Fruit fly (Drosophila melanogaster): Measurements from ENCODE around the gene CG31917.

The CG31917 gene

DNA sequence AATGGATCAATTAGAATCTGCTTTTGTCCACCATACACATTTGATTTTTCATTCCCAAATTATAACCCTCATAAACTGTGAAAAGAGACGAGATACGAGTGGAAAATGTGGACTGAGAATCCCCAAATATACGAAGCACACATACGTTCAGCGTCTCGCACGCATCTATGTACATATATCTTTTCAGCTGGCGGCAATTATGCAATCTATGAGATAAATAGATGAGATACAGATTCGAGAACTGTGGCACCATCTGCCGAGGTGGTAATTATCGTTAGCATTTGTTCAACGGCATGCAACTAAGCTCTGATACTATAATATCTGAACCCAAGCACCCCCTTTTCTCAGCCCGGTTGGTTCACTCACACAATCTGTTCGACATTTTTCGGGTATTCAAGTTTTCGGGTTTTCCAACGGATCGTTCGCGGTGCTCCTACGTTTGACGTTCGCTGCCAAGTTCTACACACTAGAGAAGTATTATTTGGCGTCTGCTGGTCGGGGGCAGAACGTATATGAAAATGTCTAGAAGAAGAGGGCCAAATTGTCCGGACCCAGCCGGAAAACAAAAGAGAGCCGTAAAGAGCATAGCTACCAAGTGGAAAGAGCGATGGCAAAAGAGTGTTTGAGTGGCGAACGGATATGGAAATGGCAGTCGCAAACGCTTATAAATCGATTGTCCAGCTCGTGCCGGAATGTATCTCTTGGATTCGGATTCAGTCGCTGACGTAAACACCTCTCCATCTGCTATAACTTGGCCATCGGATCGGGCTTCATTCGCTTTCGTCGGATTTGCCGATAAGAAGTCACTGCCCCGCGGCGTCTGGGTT lies 15.4 kb downstream of the CG31917 start:
- no peak for TF ChIP-seq noc (tag; optimal IDR thresholded peaks at IDR 0.05)

DNA sequence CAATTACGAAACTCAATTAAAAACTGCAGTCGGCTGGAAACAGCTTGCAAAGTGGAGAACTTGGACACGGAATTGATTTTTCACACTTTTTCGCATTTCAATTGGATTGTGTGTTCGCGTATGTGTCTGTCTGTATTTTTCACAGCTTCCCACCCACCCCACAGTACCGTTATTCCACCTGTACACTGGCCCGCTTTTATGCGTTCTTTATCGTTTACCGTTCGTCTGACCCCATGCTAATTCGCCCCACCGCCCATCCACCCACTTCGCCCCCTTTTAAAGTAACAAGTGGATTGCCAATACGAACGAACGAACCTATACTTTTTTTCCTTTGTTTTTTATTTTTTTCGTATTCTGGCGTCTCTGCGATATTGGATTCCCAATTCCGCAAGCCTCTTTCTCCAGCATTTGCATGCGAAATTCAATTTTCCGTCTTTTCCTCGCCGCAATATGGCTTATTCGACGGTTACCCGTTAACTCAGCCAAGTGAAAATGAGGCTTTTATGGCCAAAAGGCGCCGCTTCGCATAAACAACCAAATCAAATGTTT lies 28.5 kb downstream of the CG31917 start:
- TF ChIP-seq noc (tag; optimal IDR thresholded peaks at IDR 0.05): no peak

DNA sequence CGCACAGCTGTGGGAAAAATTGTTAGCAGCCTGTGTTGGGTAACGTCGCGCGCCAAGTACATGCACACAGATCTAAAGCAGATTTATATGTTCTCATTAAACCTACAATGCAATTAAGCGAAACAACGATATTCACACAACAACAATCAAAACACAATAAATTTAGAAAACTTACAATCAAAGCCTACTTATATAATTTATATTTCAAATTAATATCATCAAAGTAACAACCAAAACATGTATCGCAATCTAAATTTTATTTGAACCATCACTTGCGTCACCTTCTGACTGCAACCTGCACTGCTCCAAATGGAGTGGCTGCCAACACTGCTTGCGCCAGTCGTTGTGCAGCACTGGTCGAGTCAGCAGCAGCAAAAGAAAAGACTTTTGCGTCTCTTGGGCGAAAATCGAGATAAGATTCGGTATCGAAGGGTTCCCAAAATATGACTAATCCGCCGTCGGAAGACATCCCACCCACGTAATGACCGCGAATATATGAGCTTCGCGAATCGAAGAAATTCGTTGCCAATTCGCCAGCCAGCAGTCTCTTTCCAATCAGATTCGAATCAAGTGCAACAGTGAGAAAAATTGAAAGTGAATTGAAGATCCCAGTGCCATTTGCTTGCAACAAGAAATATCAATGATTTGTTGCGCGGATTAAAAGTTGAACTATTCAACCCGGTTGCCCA lies 29.2 kb downstream of the CG31917 start, which contains the start of the genes CG8892 and CG34126:
CG8892 (minus strand) TSS at position 315 of the 689 bp plus-strand sequence.
CG34126 (plus strand) TSS at position 337 of the 689 bp plus-strand sequence.
- TF ChIP-seq noc (tag; optimal IDR thresholded peaks at IDR 0.05): peak; percentile 98

DNA sequence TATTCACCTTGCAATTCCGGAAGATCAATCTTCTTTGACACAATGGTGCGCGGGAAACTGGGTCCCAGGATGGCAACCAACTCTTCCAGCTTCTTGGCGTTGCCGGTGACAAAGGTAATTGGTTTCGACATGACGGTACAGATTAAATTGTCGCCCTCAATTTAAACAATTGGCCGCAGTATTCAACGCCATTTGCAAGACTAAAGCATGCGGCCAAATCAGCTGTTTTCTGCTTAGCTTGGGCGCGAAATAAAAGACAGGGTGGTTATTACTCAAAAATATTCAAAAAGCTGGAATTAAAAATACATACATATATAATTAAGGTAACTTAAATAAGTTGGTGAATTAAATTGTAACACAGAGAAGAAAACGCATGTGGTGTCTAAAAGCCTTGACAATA lies 31.5 kb downstream of the CG31917 start, which contains the start of gene CG8891:
CG8891 (minus strand) TSS at position 242 of the 400 bp plus-strand sequence.
- no peak for TF ChIP-seq noc (tag; optimal IDR thresholded peaks at IDR 0.05)

DNA sequence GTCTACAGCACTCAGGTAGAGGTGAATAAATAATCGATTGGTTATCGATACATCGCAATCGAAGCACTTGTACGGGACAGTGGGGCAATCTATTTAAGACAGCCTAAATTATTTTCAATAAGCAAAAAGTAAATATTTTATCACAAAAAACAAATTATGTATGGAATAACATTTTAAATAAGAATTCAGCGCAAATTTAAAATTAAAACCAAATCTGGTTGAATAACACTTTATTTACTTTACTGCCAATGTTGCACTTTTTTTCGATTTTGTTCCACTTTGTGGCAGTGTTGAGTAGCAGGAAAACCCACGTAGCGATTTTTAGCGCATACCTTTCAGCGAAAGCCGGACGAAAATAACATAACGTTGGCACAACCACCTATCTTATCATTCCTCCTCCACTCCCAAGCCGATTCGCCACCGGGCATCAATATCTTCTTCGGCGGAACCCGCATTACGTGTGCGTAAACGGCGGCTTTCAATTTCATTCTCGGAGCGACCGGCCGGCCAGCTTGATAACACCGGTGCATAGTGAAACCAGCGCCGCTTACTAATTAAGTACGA lies 33.6 kb downstream of the CG31917 start, which contains the start of the genes Gmd and CG3792:
Gmd (minus strand) TSS at position 36 of the 564 bp plus-strand sequence.
CG3792 (plus strand) TSS at position 325 of the 564 bp plus-strand sequence.
- peak; percentile 87 for TF ChIP-seq noc (tag; optimal IDR thresholded peaks at IDR 0.05)

DNA sequence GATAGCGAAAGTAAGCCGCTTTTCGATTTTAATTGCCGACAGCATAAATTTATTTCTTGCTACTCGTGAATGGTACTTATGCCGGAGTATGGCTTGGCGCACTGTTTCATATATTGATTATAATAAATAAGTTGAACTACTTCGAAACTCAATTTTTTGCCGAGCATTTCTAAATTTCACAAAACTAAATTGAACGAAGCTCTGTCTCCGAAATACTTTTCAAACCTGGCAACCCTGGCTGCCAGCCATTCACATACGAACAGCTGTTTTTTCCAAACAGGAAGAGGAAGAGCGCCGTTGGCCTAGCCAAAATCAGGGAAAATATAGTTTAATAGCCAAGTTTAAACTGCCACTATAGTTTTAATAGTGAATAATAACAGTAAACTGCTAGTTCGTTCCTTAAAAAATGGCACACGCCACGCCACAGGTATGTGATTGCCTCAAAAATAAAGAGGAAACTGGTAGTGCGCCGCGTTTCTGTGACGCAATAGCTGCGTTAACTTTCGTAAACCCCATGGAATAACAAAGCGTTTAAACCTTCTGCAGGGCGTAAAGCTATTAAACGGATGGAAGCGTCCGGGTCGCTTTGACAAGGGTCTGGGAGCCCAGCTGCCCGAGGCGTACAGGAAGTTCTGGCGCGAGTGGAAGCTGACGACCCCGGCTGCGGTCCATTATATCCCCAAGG lies 36.8 kb downstream of the CG31917 start, which contains the start of gene mRpL28:
mRpL28 (plus strand) TSS at position 246 of the 685 bp plus-strand sequence.
- no peak for TF ChIP-seq noc (tag; optimal IDR thresholded peaks at IDR 0.05)

DNA sequence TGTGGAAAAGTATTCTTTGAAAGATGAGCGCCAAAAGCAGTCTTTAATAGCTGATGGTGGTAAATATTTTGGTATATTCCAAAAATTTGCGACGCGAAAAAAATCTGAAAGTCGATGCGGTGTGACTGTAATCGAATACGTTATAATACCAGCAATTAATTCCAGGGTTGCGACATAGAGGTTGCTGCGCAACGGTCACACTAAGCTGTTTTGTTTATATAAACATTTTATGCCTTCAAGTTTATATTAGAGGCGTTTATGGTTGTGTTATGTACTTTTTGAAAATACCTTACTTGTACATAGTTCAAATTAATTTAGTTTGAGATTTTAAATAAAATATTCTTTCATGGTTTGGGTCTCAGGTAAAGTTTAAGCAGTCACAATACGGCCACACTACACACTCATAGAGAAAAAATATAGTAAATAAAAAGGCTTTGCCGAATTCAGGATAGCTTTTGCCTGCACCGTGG lies 39.3 kb downstream of the CG31917 start, which contains the start of gene CG14043:
CG14043 (plus strand) TSS at position 374 of the 470 bp plus-strand sequence.
- TF ChIP-seq noc (tag; optimal IDR thresholded peaks at IDR 0.05): no peak

DNA sequence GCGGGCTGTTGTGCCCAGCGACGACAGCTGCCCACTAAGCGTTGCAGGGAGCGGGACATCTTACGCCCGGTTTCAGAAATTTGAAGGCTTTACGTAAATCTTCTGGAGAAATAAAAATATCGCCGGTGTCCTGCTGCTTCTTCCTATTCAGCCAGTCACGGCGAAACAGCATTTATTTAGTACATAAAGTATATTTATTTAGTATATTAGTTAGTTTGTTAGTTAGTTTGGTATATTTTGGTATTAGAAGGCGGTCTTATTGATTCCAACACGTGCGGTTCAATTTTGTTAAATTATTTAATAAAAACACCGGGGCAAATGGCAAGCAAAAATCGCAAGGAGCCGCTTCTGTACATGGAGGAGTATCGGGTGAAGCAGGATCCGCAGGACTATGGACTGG lies 41.9 kb downstream of the CG31917 start, which contains the start of the genes Scox and Polr1C:
Scox (minus strand) TSS at position 169 of the 400 bp plus-strand sequence.
Polr1C (plus strand) TSS at position 238 of the 400 bp plus-strand sequence.
- no peak for TF ChIP-seq noc (tag; optimal IDR thresholded peaks at IDR 0.05)

DNA sequence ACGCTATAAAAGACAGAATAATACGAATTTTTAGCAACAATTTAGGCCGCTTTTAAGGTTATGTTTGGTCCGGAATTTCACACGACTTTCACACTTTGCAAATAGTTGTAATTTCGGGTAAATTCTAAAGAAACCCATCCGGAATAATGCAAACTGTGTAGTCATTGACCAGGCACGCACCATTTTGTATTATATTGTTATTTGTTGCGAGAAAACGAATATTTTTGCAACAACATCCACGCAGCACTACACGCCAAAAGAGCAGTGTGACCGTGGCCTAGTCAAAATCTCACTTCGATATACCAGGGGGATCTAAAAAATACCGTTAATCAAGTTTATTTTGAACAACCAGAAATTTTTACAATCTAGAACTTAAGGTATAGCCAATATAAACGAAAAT lies 43.1 kb downstream of the CG31917 start, which contains the start of gene eIF3i:
eIF3i (minus strand) TSS at position 265 of the 400 bp plus-strand sequence.
- no peak for TF ChIP-seq noc (tag; optimal IDR thresholded peaks at IDR 0.05)

DNA sequence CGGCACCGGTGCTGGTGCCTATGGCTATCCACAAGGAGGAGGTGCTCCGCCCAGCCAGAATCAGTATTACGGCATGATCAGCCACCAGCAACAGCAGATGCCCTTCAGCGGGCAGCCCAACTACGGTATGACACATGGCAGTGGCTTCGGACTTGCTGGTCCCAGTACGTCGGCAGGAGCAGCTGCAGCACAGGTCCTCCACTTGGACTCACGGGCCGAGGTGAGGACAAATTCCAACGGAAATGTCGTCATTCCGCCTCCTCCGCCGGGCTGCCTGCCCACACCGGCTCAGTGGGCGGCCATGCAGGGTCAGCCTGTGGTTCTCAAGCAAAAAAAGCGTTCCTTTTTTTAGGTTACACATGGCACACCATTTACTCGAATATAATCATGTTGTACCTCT lies 44.7 kb downstream of the CG31917 start:
- no peak for TF ChIP-seq noc (tag; optimal IDR thresholded peaks at IDR 0.05)

DNA sequence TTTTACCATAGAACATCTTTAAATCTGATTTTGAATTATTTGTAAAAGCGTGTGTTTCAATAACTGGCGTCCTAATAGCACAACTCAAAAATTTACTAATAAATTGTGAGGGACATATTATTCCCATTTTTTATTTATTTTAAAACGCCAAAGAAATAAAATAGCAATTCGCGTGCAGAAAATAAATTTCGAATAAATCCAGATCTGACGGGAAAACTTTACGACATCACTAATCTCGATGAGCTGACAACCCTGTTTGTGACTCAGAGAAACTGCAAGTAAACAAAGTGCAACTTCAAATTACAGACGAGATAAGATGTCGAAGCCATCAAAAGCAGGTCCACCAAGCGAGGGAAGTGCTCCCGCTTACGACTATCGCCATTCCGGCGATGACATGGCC lies 45.2 kb downstream of the CG31917 start, which contains the start of gene CG34125:
CG34125 (plus strand) TSS at position 254 of the 400 bp plus-strand sequence.
- TF ChIP-seq noc (tag; optimal IDR thresholded peaks at IDR 0.05): no peak

All from whole organism, larva.